Worm (Caenorhabditis elegans): ENCODE results near the gene T01D1.7.

DNA sequence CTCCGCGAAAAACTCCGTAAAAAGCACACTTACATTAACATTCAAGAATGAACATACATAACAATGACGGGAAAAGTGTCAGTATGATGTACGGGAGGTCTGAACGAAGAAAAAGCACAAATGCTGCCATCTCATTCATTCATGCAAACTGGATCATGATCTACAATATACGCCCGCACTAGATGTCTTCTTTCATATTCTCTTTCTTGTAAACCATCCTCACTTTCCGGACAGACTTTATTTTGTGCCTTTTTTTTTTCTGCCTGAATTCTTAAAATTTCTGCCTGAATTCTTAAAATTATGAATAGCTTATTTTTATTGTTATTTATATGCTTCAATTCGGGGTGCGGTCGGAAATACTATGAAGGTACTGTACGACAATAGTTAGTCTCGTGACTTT is 38.4 kb downstream of the T01D1.7 start, which contains the start of gene K10B4.1:
- no peak for TF ChIP-seq lin-13 (GFP tag; optimal IDR thresholded peaks at IDR 0.05)
- no peak for TF ChIP-seq zag-1 (tag; optimal IDR thresholded peaks at IDR 0.05)
- no peak for TF ChIP-seq ces-1 (GFP tag; optimal IDR thresholded peaks at IDR 0.05)
